Fruit fly (Drosophila melanogaster): ENCODE measurements around the gene CG31915.

dm6 chr2L:5536658-5537057 lies 8.7 kb downstream of the CG31915 start, which contains the start of gene tomb:
- TF ChIP-seq CG8478 (optimal IDR thresholded peaks at IDR 0.05) (no peak), CTCF (optimal IDR thresholded peaks at IDR 0.05) (no peak)
